Fruit fly (Drosophila melanogaster): ENCODE measurements around the gene CG2854.

- no peak for TF ChIP-seq Pif1B (GFP tag; optimal IDR thresholded peaks at IDR 0.05)
- peak; percentile 45 for TF ChIP-seq CG14655 (GFP tag; optimal IDR thresholded peaks at IDR 0.05)
Measured at dm6 chrX:2301069-2301508, 25.8 kb upstream of the CG2854 start.
